Fruit fly (Drosophila melanogaster) whole organism: ENCODE data around the gene CG9240.

ENCODE experiments used
- CG8478 ChIP-seq: fragments of >200 bp; optimal IDR thresholded peaks from 2 replicates; lab custom pipeline; 2018; ENCODE audit warnings: inconsistent platforms
- Dll ChIP-seq: fragments of >200 bp; optimal IDR thresholded peaks from 2 replicates; lab custom pipeline; 2017
- EcR ChIP-seq, 2 experiments: fragments of >200 bp; optimal IDR thresholded peaks; 2 replicates each; lab custom pipeline; 2017; ENCODE audit warnings: missing biosample characterization in 2 of 2, missing genetic modification characterization in 2 of 2, missing genetic modification reagents in 2 of 2
- pan ChIP-seq: fragments of >200 bp; optimal IDR thresholded peaks from 2 replicates; lab custom pipeline; 2017
- psq ChIP-seq: fragments of >200 bp; optimal IDR thresholded peaks from 2 replicates; lab custom pipeline; 2017
- usp ChIP-seq: fragments of >200 bp; optimal IDR thresholded peaks from 2 replicates; lab custom pipeline; 2017; ENCODE audit warnings: missing biosample characterization, missing genetic modification characterization, mixed read lengths

The CG9240 gene

dm6 chrX:15701047-15701446 lies at the start of gene CG9240:
Gene CG9240, minus strand, starts transcription at chrX:15701259.
- no peak for TF ChIP-seq usp (GFP tag; lab: Kevin White, UChicago)

- TF ChIP-seq Dll (lab: Kevin White, UChicago) (no peak), psq (no peak), EcR (GFP tag; optimal IDR thresholded peaks at IDR 0.05; lab: Kevin White, UChicago) (no peak), pan (no peak), CG8478 (lab: Kevin White, UChicago) (no peak), usp (GFP tag; lab: Kevin White, UChicago) (no peak)
Measured at dm6 chrX:15748945-15749344, 47.9 kb upstream of the CG9240 start, which contains the start of gene Mvd. Gene Mvd, plus strand, starts transcription at chrX:15749166.

dm6 chrX:15746682-15747196 lies 45.7 kb upstream of the CG9240 start:
- TF ChIP-seq Dll (lab: Kevin White, UChicago) (no peak), pan (no peak), psq (no peak), EcR (GFP tag; optimal IDR thresholded peaks at IDR 0.05; lab: Kevin White, UChicago) (no peak), CG8478 (lab: Kevin White, UChicago) (no peak), usp (GFP tag; lab: Kevin White, UChicago) (no peak)

dm6 chrX:15745905-15746681 lies 45.0 kb upstream of the CG9240 start, which contains the start of the genes CG8944 and CCT6:
Gene CG8944, minus strand, starts transcription at chrX:15746231.
Gene CCT6, plus strand, starts transcription at chrX:15746648.
- TF ChIP-seq psq: no peak
- TF ChIP-seq usp (GFP tag; lab: Kevin White, UChicago): no peak
- no peak for TF ChIP-seq pan
- no peak for TF ChIP-seq EcR (GFP tag; optimal IDR thresholded peaks at IDR 0.05; lab: Kevin White, UChicago)
- TF ChIP-seq Dll (lab: Kevin White, UChicago): no peak
- TF ChIP-seq CG8478 (lab: Kevin White, UChicago): no peak

- TF ChIP-seq pan (no peak), psq (no peak), usp (GFP tag; lab: Kevin White, UChicago) (no peak), Dll (lab: Kevin White, UChicago) (no peak), CG8478 (lab: Kevin White, UChicago) (no peak), EcR (GFP tag; optimal IDR thresholded peaks at IDR 0.05; lab: Kevin White, UChicago) (no peak)
Measured at dm6 chrX:15740881-15741280, 39.8 kb upstream of the CG9240 start.

- no peak for TF ChIP-seq psq
- TF ChIP-seq usp (GFP tag; lab: Kevin White, UChicago): no peak
- no peak for TF ChIP-seq Dll (lab: Kevin White, UChicago)
- no peak for TF ChIP-seq pan
- no peak for TF ChIP-seq EcR (GFP tag; optimal IDR thresholded peaks at IDR 0.05; lab: Kevin White, UChicago)
- TF ChIP-seq CG8478 (lab: Kevin White, UChicago): no peak
Measured at dm6 chrX:15740288-15740726, 39.2 kb upstream of the CG9240 start.

dm6 chrX:15738890-15739550 lies 38.0 kb upstream of the CG9240 start, which contains the start of the genes CG11679 and CG8206:
Gene CG11679, minus strand, starts transcription at chrX:15738954.
Gene CG8206, plus strand, starts transcription at chrX:15739230.
- no peak for TF ChIP-seq EcR (GFP tag; optimal IDR thresholded peaks at IDR 0.05; lab: Kevin White, UChicago)
- TF ChIP-seq usp (GFP tag; lab: Kevin White, UChicago): no peak
- TF ChIP-seq psq: no peak
- TF ChIP-seq CG8478 (lab: Kevin White, UChicago): no peak
- no peak for TF ChIP-seq Dll (lab: Kevin White, UChicago)
- TF ChIP-seq pan: no peak

- TF ChIP-seq EcR (GFP tag; optimal IDR thresholded peaks at IDR 0.05; lab: Kevin White, UChicago) (no peak), Dll (lab: Kevin White, UChicago) (no peak), pan (no peak)
Measured at dm6 chrX:15737110-15737509, 36.1 kb upstream of the CG9240 start, which contains the start of gene Arp6. Gene Arp6, minus strand, starts transcription at chrX:15737120.

- no peak for TF ChIP-seq usp (GFP tag; lab: Kevin White, UChicago)
- no peak for TF ChIP-seq Dll (lab: Kevin White, UChicago)
- no peak for TF ChIP-seq pan
- TF ChIP-seq psq: no peak
- TF ChIP-seq EcR (GFP tag; optimal IDR thresholded peaks at IDR 0.05; lab: Kevin White, UChicago): no peak
- TF ChIP-seq CG8478 (lab: Kevin White, UChicago): no peak
Measured at dm6 chrX:15733995-15734394, 32.9 kb upstream of the CG9240 start, which contains the start of the genes CG12379 and MagR. Gene CG12379, minus strand, starts transcription at chrX:15733996. Gene MagR, plus strand, starts transcription at chrX:15734270.

dm6 chrX:15733192-15733892 lies 32.3 kb upstream of the CG9240 start:
- no peak for TF ChIP-seq psq
- TF ChIP-seq EcR (GFP tag; optimal IDR thresholded peaks at IDR 0.05; lab: Kevin White, UChicago): no peak
- no peak for TF ChIP-seq CG8478 (lab: Kevin White, UChicago)
- TF ChIP-seq Dll (lab: Kevin White, UChicago): no peak
- no peak for TF ChIP-seq pan
- no peak for TF ChIP-seq usp (GFP tag; lab: Kevin White, UChicago)

- TF ChIP-seq Dll (lab: Kevin White, UChicago) (no peak), usp (GFP tag; lab: Kevin White, UChicago) (no peak), EcR (GFP tag; optimal IDR thresholded peaks at IDR 0.05; lab: Kevin White, UChicago) (no peak), CG8478 (lab: Kevin White, UChicago) (no peak), pan (no peak), psq (no peak)
Measured at dm6 chrX:15731968-15732367, 30.9 kb upstream of the CG9240 start, which contains the start of gene CG8191. Gene CG8191, plus strand, starts transcription at chrX:15732178.
